Worm (Caenorhabditis elegans) whole organism, L3 larva: Measurements from ENCODE around the gene nhr-106.

Experiments
- R02D3.7 ChIP-seq: fragments of 150-350 bp; optimal IDR thresholded peaks from 2 replicates; lab custom pipeline; 2014; ENCODE audit warnings: missing biosample characterization, missing genetic modification characterization
- elt-2 ChIP-seq: sonication (generic microtip); optimal IDR thresholded peaks from 2 replicates; lab custom pipeline; 2016; ENCODE audit warnings: missing genetic modification reagents, mild to moderate bottlenecking, missing genetic modification characterization, missing compliant biosample characterization
- fkh-10 ChIP-seq: sonication (generic microtip); optimal IDR thresholded peaks from 2 replicates; lab custom pipeline; 2017; ENCODE audit warnings: missing biosample characterization, missing genetic modification reagents, missing genetic modification characterization
- nhr-43 ChIP-seq: sonication (generic microtip); optimal IDR thresholded peaks from 2 replicates; lab custom pipeline; 2016; ENCODE audit warnings: mild to moderate bottlenecking, missing genetic modification characterization, missing compliant biosample characterization; ENCODE audit not compliant: poor library complexity, severe bottlenecking
- nhr-76 ChIP-seq: fragments of 150-350 bp; sonication (generic microtip); optimal IDR thresholded peaks from 5 replicates; lab custom pipeline; 2014; ENCODE audit warnings: missing biosample characterization, missing genetic modification characterization
- pha-4 ChIP-seq: fragments of 150-350 bp; optimal IDR thresholded peaks from 2 replicates; lab custom pipeline; 2014; ENCODE audit warnings: missing biosample characterization, missing genetic modification reagents, missing genetic modification characterization
- snpc-4 ChIP-seq: fragments of 150-350 bp; optimal IDR thresholded peaks from 2 replicates; lab custom pipeline; 2014; ENCODE audit warnings: missing biosample characterization, missing genetic modification characterization
- tbx-2 ChIP-seq: sonication (generic microtip); optimal IDR thresholded peaks from 2 replicates; lab custom pipeline; 2016; ENCODE audit warnings: mild to moderate bottlenecking, missing genetic modification characterization, missing compliant biosample characterization
- ztf-11 ChIP-seq: fragments of 150-350 bp; optimal IDR thresholded peaks from 2 replicates; lab custom pipeline; 2014; ENCODE audit warnings: missing biosample characterization, missing genetic modification characterization

- TF ChIP-seq pha-4 = no peak
- no peak for TF ChIP-seq elt-2 (tag; lab: Kevin White, UChicago)
- TF ChIP-seq nhr-43 (tag; lab: Kevin White, UChicago) = no peak
- TF ChIP-seq snpc-4 = no peak
- no peak for TF ChIP-seq nhr-76 (tag; lab: Kevin White, UChicago)
- no peak for TF ChIP-seq fkh-10 (GFP tag; lab: Kevin White, UChicago)
- no peak for TF ChIP-seq tbx-2 (tag; lab: Kevin White, UChicago)
- TF ChIP-seq R02D3.7 (tag; lab: Kevin White, UChicago) = no peak
- no peak for TF ChIP-seq ztf-11 (tag; lab: Kevin White, UChicago)
Observed at ce11 chrV:479046-479445, 10.4 kb upstream of the nhr-106 start.
